Worm (Caenorhabditis elegans): ENCODE results near the gene C47E12.10.

C47E12.10 gene

ce11 chrIV:9948035-9948434 is 24.6 kb upstream of the C47E12.10 start:
- TF ChIP-seq ama-1 (optimal IDR thresholded peaks at IDR 0.05) (no peak), hmbx-1 (tag; optimal IDR thresholded peaks at IDR 0.05) (no peak), hmg-4 (GFP tag; optimal IDR thresholded peaks at IDR 0.05) (no peak), tbx-11 (GFP tag; IDR thresholded peaks at IDR 0.05) (no peak), flt-1 (GFP tag; IDR thresholded peaks at IDR 0.05) (no peak), pes-1 (GFP tag; IDR thresholded peaks at IDR 0.05) (no peak), ceh-36 (tag; optimal IDR thresholded peaks at IDR 0.05) (no peak)

ce11 chrIV:9953333-9953732 is 19.3 kb upstream of the C47E12.10 start, which contains the start of gene gon-1:
TSS of gene gon-1 (minus strand) at chrIV:9953433.
- no peak for TF ChIP-seq ceh-13 (GFP tag; optimal IDR thresholded peaks at IDR 0.05)
- TF ChIP-seq scrt-1 (GFP tag; IDR thresholded peaks at IDR 0.05): no peak
- no peak for TF ChIP-seq B0310.2 (tag; optimal IDR thresholded peaks at IDR 0.05)
- no peak for TF ChIP-seq tbx-37 (GFP tag; conservative IDR thresholded peaks at IDR 0.05)
- no peak for TF ChIP-seq aly-1 (tag; optimal IDR thresholded peaks at IDR 0.05)
- TF ChIP-seq ceh-36 (tag; optimal IDR thresholded peaks at IDR 0.05): no peak
- TF ChIP-seq sea-1 (GFP tag; conservative IDR thresholded peaks at IDR 0.05): no peak

- TF ChIP-seq tra-4 (tag; optimal IDR thresholded peaks at IDR 0.05) (no peak), ceh-36 (tag; optimal IDR thresholded peaks at IDR 0.05) (no peak), aly-1 (tag; optimal IDR thresholded peaks at IDR 0.05) (no peak), scrt-1 (GFP tag; IDR thresholded peaks at IDR 0.05) (no peak), tbx-11 (GFP tag; IDR thresholded peaks at IDR 0.05) (no peak), pes-1 (GFP tag; IDR thresholded peaks at IDR 0.05) (no peak), flt-1 (GFP tag; IDR thresholded peaks at IDR 0.05) (no peak), sea-1 (GFP tag; conservative IDR thresholded peaks at IDR 0.05) (no peak), hmbx-1 (tag; optimal IDR thresholded peaks at IDR 0.05) (no peak), B0310.2 (tag; optimal IDR thresholded peaks at IDR 0.05) (no peak), hnd-1 (tag; optimal IDR thresholded peaks at IDR 0.05) (no peak)
These were observed 8.7 kb upstream of the C47E12.10 start, which contains the start of gene T13H10.2 for ce11 chrIV:9963945-9964344. TSS of gene T13H10.2 (plus strand) at chrIV:9964245.

ce11 chrIV:9969081-9969480 is 3.5 kb upstream of the C47E12.10 start, which contains the start of the genes kin-5 and C47E12.11:
TSS of gene kin-5 (minus strand) at chrIV:9969181.
TSS of gene C47E12.11 (plus strand) at chrIV:9969400.
- TF ChIP-seq ceh-13 (GFP tag; optimal IDR thresholded peaks at IDR 0.05): no peak
- no peak for TF ChIP-seq hmbx-1 (tag; optimal IDR thresholded peaks at IDR 0.05)
- TF ChIP-seq sea-1 (GFP tag; conservative IDR thresholded peaks at IDR 0.05): no peak
- no peak for TF ChIP-seq tra-4 (tag; optimal IDR thresholded peaks at IDR 0.05)
- no peak for TF ChIP-seq F13C5.2 (tag; optimal IDR thresholded peaks at IDR 0.05)
- TF ChIP-seq ets-7 (tag; optimal IDR thresholded peaks at IDR 0.05): no peak
- TF ChIP-seq scrt-1 (GFP tag; IDR thresholded peaks at IDR 0.05): no peak
- no peak for TF ChIP-seq tbx-37 (GFP tag; conservative IDR thresholded peaks at IDR 0.05)
- TF ChIP-seq flt-1 (GFP tag; IDR thresholded peaks at IDR 0.05): no peak
- no peak for TF ChIP-seq ama-1 (optimal IDR thresholded peaks at IDR 0.05)
- no peak for TF ChIP-seq B0310.2 (tag; optimal IDR thresholded peaks at IDR 0.05)
- TF ChIP-seq pes-1 (GFP tag; IDR thresholded peaks at IDR 0.05): no peak
- TF ChIP-seq tbx-11 (GFP tag; IDR thresholded peaks at IDR 0.05): no peak

- TF ChIP-seq ceh-13 (GFP tag; optimal IDR thresholded peaks at IDR 0.05): no peak
- no peak for TF ChIP-seq aly-1 (tag; optimal IDR thresholded peaks at IDR 0.05)
- no peak for TF ChIP-seq hmg-4 (GFP tag; optimal IDR thresholded peaks at IDR 0.05)
- no peak for TF ChIP-seq ets-7 (tag; optimal IDR thresholded peaks at IDR 0.05)
- no peak for TF ChIP-seq F13C5.2 (tag; optimal IDR thresholded peaks at IDR 0.05)
- TF ChIP-seq tbx-37 (GFP tag; conservative IDR thresholded peaks at IDR 0.05): no peak
- no peak for TF ChIP-seq flt-1 (GFP tag; IDR thresholded peaks at IDR 0.05)
These were observed 1.8 kb downstream of the C47E12.10 start, which contains the start of gene C47E12.9 for ce11 chrIV:9974392-9974791. TSS of gene C47E12.9 (plus strand) at chrIV:9974692.

ce11 chrIV:9976284-9976683 is 3.7 kb downstream of the C47E12.10 start, which contains the start of gene C47E12.14:
TSS of gene C47E12.14 (minus strand) at chrIV:9976384.
- TF ChIP-seq ceh-36 (tag; optimal IDR thresholded peaks at IDR 0.05) (no peak), F13C5.2 (tag; optimal IDR thresholded peaks at IDR 0.05) (no peak), ceh-13 (GFP tag; optimal IDR thresholded peaks at IDR 0.05) (no peak), tbx-37 (GFP tag; conservative IDR thresholded peaks at IDR 0.05) (no peak), scrt-1 (GFP tag; IDR thresholded peaks at IDR 0.05) (no peak), B0310.2 (tag; optimal IDR thresholded peaks at IDR 0.05) (no peak), flt-1 (GFP tag; IDR thresholded peaks at IDR 0.05) (no peak), hmg-4 (GFP tag; optimal IDR thresholded peaks at IDR 0.05) (no peak)

ce11 chrIV:9977602-9978172 is 5.1 kb downstream of the C47E12.10 start, which contains the start of gene dhp-2:
TSS of gene dhp-2 (plus strand) at chrIV:9978122.
- TF ChIP-seq sea-1 (GFP tag; conservative IDR thresholded peaks at IDR 0.05) (no peak), hmg-4 (GFP tag; optimal IDR thresholded peaks at IDR 0.05) (no peak), F13C5.2 (tag; optimal IDR thresholded peaks at IDR 0.05) (no peak), flt-1 (GFP tag; IDR thresholded peaks at IDR 0.05) (no peak), scrt-1 (GFP tag; IDR thresholded peaks at IDR 0.05) (no peak), ceh-36 (tag; optimal IDR thresholded peaks at IDR 0.05) (no peak), tbx-11 (GFP tag; IDR thresholded peaks at IDR 0.05) (no peak), aly-1 (tag; optimal IDR thresholded peaks at IDR 0.05) (no peak)

- TF ChIP-seq tra-4 (tag; optimal IDR thresholded peaks at IDR 0.05): no peak
- TF ChIP-seq tbx-37 (GFP tag; conservative IDR thresholded peaks at IDR 0.05): no peak
- TF ChIP-seq ama-1 (optimal IDR thresholded peaks at IDR 0.05): no peak
- TF ChIP-seq B0310.2 (tag; optimal IDR thresholded peaks at IDR 0.05): no peak
- TF ChIP-seq hmbx-1 (tag; optimal IDR thresholded peaks at IDR 0.05): no peak
- TF ChIP-seq aly-1 (tag; optimal IDR thresholded peaks at IDR 0.05): no peak
- no peak for TF ChIP-seq ceh-36 (tag; optimal IDR thresholded peaks at IDR 0.05)
These were observed 9.7 kb downstream of the C47E12.10 start, which contains the start of gene rrp-1 for ce11 chrIV:9982226-9982794. TSS of gene rrp-1 (minus strand) at chrIV:9982276.
